Fruit fly (Drosophila melanogaster) whole organism, embryonic: ENCODE measurements around the gene CG16790.
A peak's percentile ranks its signal among the peaks of the same experiment; 100 is the strongest.

Experiments
- Ada2b ChIP-seq: fragments of 200-800 bp; sonication (Bioruptor generic); IDR thresholded peaks from 2 replicates; pipeline ENCODE4 v1.3.6; 2022; ENCODE audit warnings: missing biosample characterization, missing genetic modification characterization
- B-H2 ChIP-seq: fragments of 200-800 bp; sonication (Bioruptor generic); optimal IDR thresholded peaks from 2 replicates; lab custom pipeline; 2018; ENCODE audit warnings: missing biosample characterization, mild to moderate bottlenecking, missing genetic modification characterization
- CG10565 ChIP-seq: fragments of 200-800 bp; sonication (Bioruptor generic); optimal IDR thresholded peaks from 3 replicates; lab custom pipeline; 2016; ENCODE audit warnings: missing biosample characterization, mild to moderate bottlenecking, missing genetic modification characterization
- CG12071 ChIP-seq: fragments of 200-800 bp; sonication (Bioruptor generic); optimal IDR thresholded peaks from 3 replicates; lab custom pipeline; 2018; ENCODE audit warnings: missing biosample characterization, mild to moderate bottlenecking, missing genetic modification characterization
- CG1233 ChIP-seq: fragments of 200-800 bp; sonication (Bioruptor generic); optimal IDR thresholded peaks from 4 replicates; lab custom pipeline; 2018; ENCODE audit warnings: missing biosample characterization, mild to moderate bottlenecking, missing genetic modification characterization
- CG14050 ChIP-seq: fragments of 200-800 bp; sonication (Bioruptor generic); IDR thresholded peaks from 3 replicates; pipeline ENCODE4 v1.3.6; 2022; ENCODE audit warnings: missing biosample characterization, missing genetic modification characterization
- CG14710 ChIP-seq: fragments of 200-800 bp; sonication (Bioruptor generic); optimal IDR thresholded peaks from 3 replicates; lab custom pipeline; 2019; ENCODE audit warnings: missing biosample characterization, mild to moderate bottlenecking, missing genetic modification characterization, moderate library complexity
- CG1602 ChIP-seq: fragments of 200-800 bp; sonication (Bioruptor generic); optimal IDR thresholded peaks from 3 replicates; lab custom pipeline; 2016; ENCODE audit warnings: missing biosample characterization, missing genetic modification characterization
- CG1647 ChIP-seq: fragments of 200-800 bp; sonication (Bioruptor generic); optimal IDR thresholded peaks from 3 replicates; lab custom pipeline; 2016; ENCODE audit warnings: missing biosample characterization, missing genetic modification characterization
- CG16813 ChIP-seq: fragments of 200-800 bp; sonication (Bioruptor generic); IDR thresholded peaks from 3 replicates; pipeline ENCODE4 v1.3.6; 2022; ENCODE audit warnings: missing biosample characterization, missing genetic modification characterization; ENCODE audit not compliant: partially characterized antibody
- CG1832 ChIP-seq: fragments of 200-800 bp; sonication (Bioruptor generic); optimal IDR thresholded peaks from 2 replicates; lab custom pipeline; 2017; ENCODE audit warnings: missing biosample characterization, mild to moderate bottlenecking, missing genetic modification characterization, inconsistent platforms
- CG2116 ChIP-seq: fragments of 200-800 bp; sonication (Bioruptor generic); optimal IDR thresholded peaks from 3 replicates; lab custom pipeline; 2018; ENCODE audit warnings: missing biosample characterization, mild to moderate bottlenecking, missing genetic modification characterization
- CG2712 ChIP-seq: fragments of 200-800 bp; optimal IDR thresholded peaks from 3 replicates; lab custom pipeline; 2019; ENCODE audit warnings: missing biosample characterization, mild to moderate bottlenecking, missing genetic modification characterization, moderate library complexity
- CG30020 ChIP-seq: fragments of 200-800 bp; optimal IDR thresholded peaks from 2 replicates; lab custom pipeline; 2019; ENCODE audit warnings: missing biosample characterization, mild to moderate bottlenecking, missing genetic modification characterization, moderate library complexity
- CG34422 ChIP-seq: fragments of 200-800 bp; sonication (Bioruptor generic); IDR thresholded peaks from 3 replicates; pipeline ENCODE4 v1.3.6; 2022; ENCODE audit warnings: missing biosample characterization, missing genetic modification characterization
- CG6689 ChIP-seq: fragments of 200-800 bp; sonication (Bioruptor generic); IDR thresholded peaks from 2 replicates; pipeline ENCODE4 v1.3.6; 2022; ENCODE audit warnings: missing biosample characterization, missing genetic modification characterization
- CG6765 ChIP-seq: fragments of 200-800 bp; sonication (Bioruptor generic); optimal IDR thresholded peaks from 3 replicates; lab custom pipeline; 2017; ENCODE audit warnings: missing biosample characterization, mild to moderate bottlenecking, missing genetic modification characterization
- CG8478 ChIP-seq: fragments of >200 bp; optimal IDR thresholded peaks from 2 replicates; lab custom pipeline; 2018
- CHES-1-like ChIP-seq: fragments of 200-800 bp; sonication (Bioruptor generic); optimal IDR thresholded peaks from 2 replicates; lab custom pipeline; 2016; ENCODE audit warnings: missing biosample characterization, missing genetic modification characterization
- CoRest ChIP-seq: fragments of 200-800 bp; sonication (Bioruptor generic); optimal IDR thresholded peaks from 3 replicates; lab custom pipeline; 2018; ENCODE audit warnings: missing biosample characterization, mild to moderate bottlenecking, missing genetic modification characterization, moderate library complexity
- Dip2 ChIP-seq: fragments of 200-800 bp; sonication (Bioruptor generic); IDR thresholded peaks from 2 replicates; pipeline ENCODE4 v1.3.6; 2022; ENCODE audit warnings: missing biosample characterization, missing genetic modification characterization
- HmgZ ChIP-seq: fragments of 200-800 bp; sonication (Bioruptor generic); optimal IDR thresholded peaks from 2 replicates; lab custom pipeline; 2018; ENCODE audit warnings: missing biosample characterization, mild to moderate bottlenecking, missing genetic modification characterization
- Hmr ChIP-seq: fragments of 200-800 bp; sonication (Bioruptor generic); optimal IDR thresholded peaks from 3 replicates; lab custom pipeline; 2017; ENCODE audit warnings: mild to moderate bottlenecking, missing biosample characterization, missing genetic modification reagents, missing genetic modification characterization
- Med ChIP-seq: fragments of 200-800 bp; sonication (Bioruptor generic); peaks from one replicate; lab custom pipeline; 2016; ENCODE audit warnings: missing biosample characterization, missing genetic modification characterization, mild to moderate bottlenecking, inconsistent platforms, moderate library complexity
- Myb ChIP-seq: fragments of 200-800 bp; sonication (Bioruptor generic); optimal IDR thresholded peaks from 2 replicates; lab custom pipeline; 2016; ENCODE audit warnings: missing biosample characterization, missing genetic modification characterization
- NC2β ChIP-seq: fragments of 200-800 bp; sonication (Bioruptor generic); optimal IDR thresholded peaks from 2 replicates; lab custom pipeline; 2016; ENCODE audit warnings: missing biosample characterization, missing genetic modification characterization
- NFAT ChIP-seq: fragments of 200-800 bp; sonication (Bioruptor generic); IDR thresholded peaks from 2 replicates; pipeline ENCODE4 v1.3.6; 2022; ENCODE audit warnings: missing biosample characterization, missing genetic modification characterization
- Nf-YA ChIP-seq: fragments of 200-800 bp; sonication (Bioruptor generic); IDR thresholded peaks from 2 replicates; pipeline ENCODE4 v1.3.6; 2022; ENCODE audit warnings: missing biosample characterization, missing genetic modification characterization
- Optix ChIP-seq: fragments of 200-800 bp; sonication (Bioruptor generic); IDR thresholded peaks from 3 replicates; pipeline ENCODE4 v1.3.6; 2022; ENCODE audit warnings: missing biosample characterization, missing genetic modification characterization
- Spps ChIP-seq: fragments of 200-800 bp; sonication (Bioruptor generic); optimal IDR thresholded peaks from 2 replicates; lab custom pipeline; 2018; ENCODE audit warnings: missing biosample characterization, mild to moderate bottlenecking, missing genetic modification characterization
- TFAM ChIP-seq: fragments of 200-800 bp; sonication (Bioruptor generic); optimal IDR thresholded peaks from 2 replicates; lab custom pipeline; 2017; ENCODE audit warnings: missing biosample characterization, missing genetic modification characterization, inconsistent platforms
- Taf1 ChIP-seq: fragments of 200-800 bp; sonication (Bioruptor generic); IDR thresholded peaks from 2 replicates; pipeline ENCODE4 v1.3.6; 2022; ENCODE audit warnings: missing biosample characterization, missing genetic modification characterization
- Tbp ChIP-seq: fragments of >200 bp; optimal IDR thresholded peaks from 2 replicates; lab custom pipeline; 2018; ENCODE audit warnings: missing biosample characterization, missing genetic modification characterization
- Vsx1 ChIP-seq: fragments of 200-800 bp; sonication (Bioruptor generic); optimal IDR thresholded peaks from 2 replicates; lab custom pipeline; 2017; ENCODE audit warnings: missing biosample characterization, mild to moderate bottlenecking, missing genetic modification characterization, missing genetic modification reagents
- da ChIP-seq: fragments of 200-800 bp; sonication (Bioruptor generic); optimal IDR thresholded peaks from 2 replicates; lab custom pipeline; 2016; ENCODE audit warnings: missing biosample characterization, missing genetic modification characterization
- dmrt11E ChIP-seq: fragments of 200-800 bp; sonication (Bioruptor generic); optimal IDR thresholded peaks from 3 replicates; lab custom pipeline; 2018; ENCODE audit warnings: missing biosample characterization, mild to moderate bottlenecking, missing genetic modification characterization, moderate library complexity
- fd102C ChIP-seq: fragments of 200-800 bp; sonication (Bioruptor generic); optimal IDR thresholded peaks from 2 replicates; lab custom pipeline; 2018; ENCODE audit warnings: missing biosample characterization, mild to moderate bottlenecking, missing genetic modification characterization, moderate library complexity
- fru ChIP-seq: fragments of >200 bp; optimal IDR thresholded peaks from 2 replicates; lab custom pipeline; 2017
- gem ChIP-seq: fragments of 200-800 bp; sonication (Bioruptor generic); optimal IDR thresholded peaks from 2 replicates; lab custom pipeline; 2019; ENCODE audit warnings: missing biosample characterization, mild to moderate bottlenecking, missing genetic modification characterization, moderate library complexity
- hkb ChIP-seq, 2 experiments: fragments of 200-800 bp in 1 of 2; fragments of >200 bp in 1 of 2; sonication (Bioruptor generic) in 1 of 2; IDR thresholded peaks in 1 of 2; optimal IDR thresholded peaks in 1 of 2; 2 replicates each; pipeline versions ENCODE4 v1.3.6 to Lab custom; 2017 to 2022; ENCODE audit warnings: missing biosample characterization in 1 of 2, missing genetic modification characterization in 1 of 2
- lmd ChIP-seq: fragments of 200-800 bp; sonication (Bioruptor generic); IDR thresholded peaks from 2 replicates; pipeline ENCODE4 v1.3.6; 2022; ENCODE audit warnings: missing biosample characterization, missing genetic modification characterization
- lov ChIP-seq, 2 experiments: fragments of 200-800 bp in 1 of 2; fragments of >200 bp in 1 of 2; sonication (Bioruptor generic) in 1 of 2; IDR thresholded peaks in 1 of 2; optimal IDR thresholded peaks in 1 of 2; 2 replicates in 1 of 2; 3 replicates in 1 of 2; pipeline versions ENCODE4 v1.3.6 to Lab custom; 2017 to 2022; ENCODE audit warnings: missing biosample characterization in 1 of 2, missing genetic modification characterization in 1 of 2
- nmo ChIP-seq: fragments of 200-800 bp; sonication (Bioruptor generic); optimal IDR thresholded peaks from 2 replicates; lab custom pipeline; 2018; ENCODE audit warnings: missing biosample characterization, mild to moderate bottlenecking, missing genetic modification characterization, moderate library complexity
- p53 ChIP-seq: fragments of 200-800 bp; sonication (Bioruptor generic); optimal IDR thresholded peaks from 2 replicates; lab custom pipeline; 2016; ENCODE audit warnings: missing biosample characterization, missing genetic modification characterization
- psq ChIP-seq: fragments of 200-800 bp; sonication (Bioruptor generic); optimal IDR thresholded peaks from 2 replicates; lab custom pipeline; 2017; ENCODE audit warnings: missing biosample characterization, missing genetic modification characterization
- rib ChIP-seq: fragments of 200-800 bp; sonication (Bioruptor generic); IDR thresholded peaks from 2 replicates; pipeline ENCODE4 v1.3.6; 2022; ENCODE audit warnings: missing biosample characterization, missing genetic modification characterization
- tll ChIP-seq, 2 experiments: fragments of 200-800 bp in 1 of 2; fragments of >200 bp in 1 of 2; sonication (Bioruptor generic) in 1 of 2; optimal IDR thresholded peaks; 2 replicates each; lab custom pipeline; 2017 to 2019; ENCODE audit warnings: missing biosample characterization in 2 of 2, missing genetic modification characterization in 2 of 2, mild to moderate bottlenecking in 1 of 2, moderate library complexity in 1 of 2
- unc-4 ChIP-seq: fragments of 200-800 bp; sonication (Bioruptor generic); IDR thresholded peaks from 2 replicates; pipeline ENCODE4 v1.3.6; 2022; ENCODE audit warnings: missing biosample characterization, missing genetic modification characterization; ENCODE audit not compliant: partially characterized antibody
- zfh2 ChIP-seq: fragments of 200-800 bp; sonication (Bioruptor generic); optimal IDR thresholded peaks from 2 replicates; lab custom pipeline; 2016; ENCODE audit warnings: missing biosample characterization, missing genetic modification characterization

CG16790 gene

DNA sequence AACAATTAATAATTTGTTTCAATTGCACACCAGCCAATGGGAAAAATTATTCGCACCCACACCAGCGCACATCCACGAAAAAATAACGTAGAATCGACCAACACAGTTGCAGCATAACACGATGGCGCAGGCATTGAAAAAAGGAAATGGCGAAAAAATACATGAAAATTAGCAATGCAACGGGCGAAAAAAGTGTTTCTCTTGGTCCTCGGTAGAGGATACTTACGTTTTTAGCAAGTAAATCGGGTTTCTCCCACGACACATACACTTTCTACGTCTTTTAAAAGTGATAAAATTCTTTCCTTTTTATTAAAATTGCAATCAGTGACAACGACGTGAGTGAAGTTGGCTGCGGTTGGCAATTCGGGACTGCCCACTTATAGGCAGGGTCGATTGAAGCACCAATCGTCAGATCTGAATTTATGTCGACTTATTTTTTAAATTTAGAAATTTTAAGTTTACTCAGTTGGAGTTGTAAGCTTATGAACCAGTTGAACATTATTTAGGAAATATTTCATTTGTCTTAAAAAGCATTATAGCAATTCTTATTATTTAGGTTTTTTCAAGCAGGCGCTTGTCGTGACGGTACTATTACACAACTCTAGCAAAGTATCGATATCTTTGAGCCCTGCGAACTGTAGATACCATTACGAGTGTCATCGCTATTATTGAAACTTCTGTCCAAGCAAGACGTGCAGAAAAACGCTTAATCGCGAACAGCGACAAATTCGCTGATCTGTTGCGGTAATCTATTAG, 7.5 kb upstream of the CG16790 start, which contains the start of the genes Kap-alpha3 and Son (continued):
- TF ChIP-seq fd102C (GFP tag; lab: Kevin White, UChicago), result peak; percentile 91
- peak; percentile 96 for TF ChIP-seq zfh2 (GFP tag; lab: Kevin White, UChicago)
- TF ChIP-seq CG6765, result peak; percentile 97
- no peak for TF ChIP-seq Tbp (GFP tag; lab: Kevin White, UChicago)
- TF ChIP-seq fru (lab: Kevin White, UChicago), result no peak
- peak; percentile 91 for TF ChIP-seq CG1647 (GFP tag; lab: Kevin White, UChicago)
- peak; percentile 96 for TF ChIP-seq Hmr (GFP tag; lab: Kevin White, UChicago)
- TF ChIP-seq da (GFP tag; lab: Kevin White, UChicago), result peak; percentile 83
- peak; percentile 90 for TF ChIP-seq NFAT (GFP tag; lab: Robert Waterston, UW)
- TF ChIP-seq CG30020 (tag; lab: Kevin White, UChicago), result peak; percentile 89
- peak; percentile 95 for TF ChIP-seq nmo (GFP tag; lab: Kevin White, UChicago)
- peak; percentile 99 for TF ChIP-seq CG2116 (GFP tag; lab: Kevin White, UChicago)
- TF ChIP-seq Myb (GFP tag; lab: Kevin White, UChicago), result peak; percentile 83
- peak; percentile 91 for TF ChIP-seq CG12071
- TF ChIP-seq CHES-1-like, result peak; percentile 95
- TF ChIP-seq CG10565, result peak; percentile 79
- peak; percentile 92 for TF ChIP-seq CoRest (tag; lab: Kevin White, UChicago)
- peak; percentile 61; the same call in 1 of the 2 replicates for TF ChIP-seq Nf-YA (GFP tag; lab: Robert Waterston, UW)
- peak; percentile 25 for TF ChIP-seq hkb (optimal IDR thresholded peaks at IDR 0.05; lab: Kevin White, UChicago)
- TF ChIP-seq hkb (GFP tag; IDR thresholded peaks at IDR 0.05; lab: Robert Waterston, UW), result peak; percentile 86
- peak; percentile 77 for TF ChIP-seq rib (GFP tag; lab: Robert Waterston, UW)
- TF ChIP-seq Dip2 (GFP tag; lab: Robert Waterston, UW), result no peak
- TF ChIP-seq CG34422 (GFP tag; lab: Robert Waterston, UW), result peak; percentile 88
- peak; percentile 89 for TF ChIP-seq CG2712
- peak; percentile 63 for TF ChIP-seq TFAM
- peak; percentile 95 for TF ChIP-seq CG14710 (tag; lab: Kevin White, UChicago)
- peak; percentile 83 for TF ChIP-seq CG6689 (GFP tag; lab: Robert Waterston, UW)
- peak; percentile 74 for TF ChIP-seq CG14050
- peak; percentile 60; the same call in 1 of the 2 replicates for TF ChIP-seq Taf1 (GFP tag; lab: Robert Waterston, UW)
- peak; percentile 97 for TF ChIP-seq NC2β (GFP tag; lab: Kevin White, UChicago)
- peak; percentile 86 for TF ChIP-seq Optix
- TF ChIP-seq CG1832 (GFP tag; lab: Kevin White, UChicago), result no peak
- peak; percentile 86 for TF ChIP-seq CG1602 (GFP tag; lab: Kevin White, UChicago)
- TF ChIP-seq lov (optimal IDR thresholded peaks at IDR 0.05; lab: Kevin White, UChicago), result no peak
- TF ChIP-seq lov (GFP tag; IDR thresholded peaks at IDR 0.05; lab: Robert Waterston, UW), result peak; percentile 92
- peak; percentile 82 for TF ChIP-seq Spps (tag; lab: Kevin White, UChicago)
- peak; percentile 37 to 79 for TF ChIP-seq tll (GFP tag; optimal IDR thresholded peaks at IDR 0.05; lab: Kevin White, UChicago)
- peak; percentile 88 for TF ChIP-seq CG16813 (GFP tag; lab: Robert Waterston, UW)
- peak; percentile 76 for TF ChIP-seq Ada2b (GFP tag; lab: Robert Waterston, UW)
- peak; percentile 86 for TF ChIP-seq Vsx1 (GFP tag; lab: Kevin White, UChicago)
- TF ChIP-seq lmd (GFP tag; lab: Robert Waterston, UW), result peak; percentile 88
- peak; percentile 95 for TF ChIP-seq HmgZ (tag; lab: Kevin White, UChicago)
- TF ChIP-seq p53 (GFP tag; lab: Kevin White, UChicago), result peak; percentile 83
- TF ChIP-seq Med (GFP tag; lab: Kevin White, UChicago), result peak; percentile 99
- TF ChIP-seq dmrt11E, result peak; percentile 85
- peak; percentile 85 for TF ChIP-seq unc-4 (GFP tag; lab: Robert Waterston, UW)
- TF ChIP-seq B-H2 (GFP tag; lab: Kevin White, UChicago), result peak; percentile 97
- TF ChIP-seq psq (GFP tag; lab: Kevin White, UChicago), result peak; percentile 79
- no peak for TF ChIP-seq CG8478 (lab: Kevin White, UChicago)
- TF ChIP-seq CG1233, result peak; percentile 96
- TF ChIP-seq gem (tag; lab: Kevin White, UChicago), result peak; percentile 88
